Worm (Caenorhabditis elegans) whole organism, L2 larva: ENCODE measurements around the gene his-7.
A peak's percentile ranks its signal among the peaks of the same experiment; 100 is the strongest.
"Not testable (repeated sequence)": the region's sequence is repeated elsewhere in the genome, so short reads cannot be mapped to it uniquely, and the experiment has no call there.

ENCODE experiments used
- C34F6.9 ChIP-seq: fragments of 150-350 bp; optimal IDR thresholded peaks from 2 replicates; lab custom pipeline; 2014; ENCODE audit warnings: missing biosample characterization, missing genetic modification characterization
- F13H6.1 ChIP-seq: sonication (generic microtip); optimal IDR thresholded peaks from 2 replicates; lab custom pipeline; 2016; ENCODE audit warnings: missing genetic modification characterization, missing compliant biosample characterization
- R02D3.7 ChIP-seq: fragments of 150-350 bp; optimal IDR thresholded peaks from 2 replicates; lab custom pipeline; 2014; ENCODE audit warnings: missing biosample characterization, missing genetic modification characterization
- Y55F3AM.14 ChIP-seq: fragments of 200-800 bp; sonication (Bioruptor generic); optimal IDR thresholded peaks from 2 replicates; lab custom pipeline; 2018; ENCODE audit warnings: mild to moderate bottlenecking, missing genetic modification characterization, missing compliant biosample characterization
- ZK546.5 ChIP-seq: sonication (generic microtip); optimal IDR thresholded peaks from 2 replicates; lab custom pipeline; 2017; ENCODE audit warnings: missing biosample characterization, missing genetic modification characterization
- alr-1 ChIP-seq: fragments of 150-350 bp; optimal IDR thresholded peaks from 2 replicates; lab custom pipeline; 2014; ENCODE audit warnings: missing biosample characterization, missing genetic modification characterization
- ama-1 ChIP-seq: fragments of 150-350 bp; optimal IDR thresholded peaks from 2 replicates; lab custom pipeline; 2018; ENCODE audit warnings: inconsistent platforms
- blmp-1 ChIP-seq: sonication (generic microtip); optimal IDR thresholded peaks from 2 replicates; lab custom pipeline; 2017; ENCODE audit warnings: missing genetic modification characterization, mild to moderate bottlenecking, missing compliant biosample characterization, antibody characterized with exemption, moderate library complexity; ENCODE audit not compliant: insufficient read depth
- ceh-16 ChIP-seq: fragments of 150-350 bp; optimal IDR thresholded peaks from 2 replicates; lab custom pipeline; 2014; ENCODE audit warnings: missing biosample characterization, missing genetic modification characterization
- ceh-82 ChIP-seq: fragments of 150-350 bp; optimal IDR thresholded peaks from 2 replicates; lab custom pipeline; 2014; ENCODE audit warnings: missing biosample characterization, missing genetic modification characterization
- egl-27 ChIP-seq: sonication (generic microtip); optimal IDR thresholded peaks from 3 replicates; lab custom pipeline; 2017; ENCODE audit warnings: missing biosample characterization, missing genetic modification reagents, missing genetic modification characterization
- elt-1 ChIP-seq: fragments of 150-350 bp; optimal IDR thresholded peaks from 2 replicates; lab custom pipeline; 2014; ENCODE audit warnings: missing biosample characterization, missing genetic modification characterization
- fos-1 ChIP-seq: fragments of 150-350 bp; optimal IDR thresholded peaks from 2 replicates; lab custom pipeline; 2014; ENCODE audit warnings: missing biosample characterization, missing genetic modification characterization
- gmeb-1 ChIP-seq: fragments of 150-350 bp; optimal IDR thresholded peaks from 2 replicates; lab custom pipeline; 2014; ENCODE audit warnings: missing biosample characterization, missing genetic modification characterization
- lin-39 ChIP-seq: fragments of 150-350 bp; optimal IDR thresholded peaks from 2 replicates; lab custom pipeline; 2014; ENCODE audit warnings: missing biosample characterization, missing genetic modification reagents, missing genetic modification characterization
- lsy-2 ChIP-seq, 2 experiments: fragments of 150-350 bp in 1 of 2; sonication (generic microtip) in 1 of 2; optimal IDR thresholded peaks; 2 replicates each; lab custom pipeline; 2014 to 2017; ENCODE audit warnings: missing biosample characterization in 2 of 2, missing genetic modification characterization in 2 of 2
- mab-5 ChIP-seq: fragments of 150-350 bp; optimal IDR thresholded peaks from 2 replicates; lab custom pipeline; 2014; ENCODE audit warnings: missing biosample characterization, missing genetic modification characterization
- mdl-1 ChIP-seq, 2 experiments: fragments of 150-350 bp in 1 of 2; sonication (generic microtip) in 1 of 2; optimal IDR thresholded peaks; 2 replicates each; lab custom pipeline; 2017; ENCODE audit warnings: missing biosample characterization in 2 of 2, missing genetic modification characterization in 2 of 2
- nhr-10 ChIP-seq: sonication (generic microtip); optimal IDR thresholded peaks from 2 replicates; lab custom pipeline; 2017; ENCODE audit warnings: missing biosample characterization, missing genetic modification characterization
- nhr-11 ChIP-seq: fragments of 150-350 bp; optimal IDR thresholded peaks from 2 replicates; lab custom pipeline; 2014; ENCODE audit warnings: missing biosample characterization, missing genetic modification characterization
- nhr-12 ChIP-seq: fragments of 150-350 bp; optimal IDR thresholded peaks from 2 replicates; lab custom pipeline; 2014; ENCODE audit warnings: missing biosample characterization, missing genetic modification characterization
- nhr-129 ChIP-seq: fragments of 150-350 bp; optimal IDR thresholded peaks from 2 replicates; lab custom pipeline; 2014; ENCODE audit warnings: missing biosample characterization, missing genetic modification characterization
- nhr-21 ChIP-seq: fragments of 150-350 bp; optimal IDR thresholded peaks from 2 replicates; lab custom pipeline; 2014; ENCODE audit warnings: missing biosample characterization, missing genetic modification characterization
- nhr-23 ChIP-seq: fragments of 150-350 bp; optimal IDR thresholded peaks from 2 replicates; lab custom pipeline; 2014; ENCODE audit warnings: missing biosample characterization, missing genetic modification reagents, missing genetic modification characterization
- nhr-25 ChIP-seq: fragments of 150-350 bp; sonication (generic microtip); optimal IDR thresholded peaks from 3 replicates; lab custom pipeline; 2014; ENCODE audit warnings: missing biosample characterization, missing genetic modification characterization
- nhr-6 ChIP-seq: fragments of 150-350 bp; optimal IDR thresholded peaks from 2 replicates; lab custom pipeline; 2014; ENCODE audit warnings: missing biosample characterization, missing genetic modification characterization
- nhr-77 ChIP-seq: fragments of 150-350 bp; optimal IDR thresholded peaks from 2 replicates; lab custom pipeline; 2014; ENCODE audit warnings: missing biosample characterization, missing genetic modification characterization
- peb-1 ChIP-seq: fragments of 150-350 bp; optimal IDR thresholded peaks from 2 replicates; lab custom pipeline; 2014; ENCODE audit warnings: missing biosample characterization, missing genetic modification characterization
- skn-1 ChIP-seq: sonication (generic microtip); optimal IDR thresholded peaks from 2 replicates; lab custom pipeline; 2017; ENCODE audit warnings: missing biosample characterization, missing genetic modification characterization
- sma-3 ChIP-seq: sonication (generic microtip); optimal IDR thresholded peaks from 2 replicates; lab custom pipeline; 2016; ENCODE audit warnings: missing genetic modification reagents, missing genetic modification characterization, missing compliant biosample characterization
- sma-9 ChIP-seq, 2 experiments: fragments of 150-350 bp in 1 of 2; sonication (generic microtip) in 1 of 2; optimal IDR thresholded peaks; 2 replicates each; lab custom pipeline; 2014 to 2016; ENCODE audit warnings: missing genetic modification characterization in 2 of 2, mild to moderate bottlenecking in 1 of 2, missing biosample characterization in 1 of 2, missing compliant biosample characterization in 1 of 2, missing genetic modification reagents in 1 of 2, moderate library complexity in 1 of 2
- snpc-4 ChIP-seq: fragments of 150-350 bp; optimal IDR thresholded peaks from 2 replicates; lab custom pipeline; 2014; ENCODE audit warnings: missing biosample characterization, missing genetic modification characterization
- unc-62 ChIP-seq: fragments of 150-350 bp; optimal IDR thresholded peaks from 2 replicates; lab custom pipeline; 2014; ENCODE audit warnings: missing biosample characterization, missing genetic modification reagents, missing genetic modification characterization
- zag-1 ChIP-seq: fragments of 150-350 bp; optimal IDR thresholded peaks from 2 replicates; lab custom pipeline; 2014; ENCODE audit warnings: missing biosample characterization, missing genetic modification characterization
- ztf-1 ChIP-seq: fragments of 200-800 bp; sonication (Bioruptor generic); conservative IDR thresholded peaks from 2 replicates; pipeline ENCODE4 v1.3.6; 2022; ENCODE audit warnings: missing genetic modification characterization, missing compliant biosample characterization
- ztf-4 ChIP-seq: fragments of 150-350 bp; optimal IDR thresholded peaks from 2 replicates; lab custom pipeline; 2014; ENCODE audit warnings: missing biosample characterization, missing genetic modification characterization

Gene his-7

DNA sequence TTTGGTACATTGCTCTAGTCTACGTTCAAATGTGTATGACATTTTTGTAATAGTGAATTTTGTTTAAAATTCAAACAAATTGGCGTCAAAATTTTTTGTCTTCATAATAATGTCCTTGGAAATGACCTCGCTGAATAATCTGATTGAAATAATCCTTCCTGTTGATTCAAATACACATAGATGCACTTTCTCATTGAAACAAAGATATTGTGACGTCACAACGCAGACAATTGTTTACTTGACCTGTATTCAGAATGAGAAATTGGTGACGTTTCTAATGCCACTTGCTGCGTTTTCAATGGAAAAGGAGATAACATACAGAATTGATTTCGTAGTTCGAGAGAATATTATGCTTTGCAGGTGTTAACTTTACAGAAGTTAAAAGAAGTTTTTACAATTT, 737 bp downstream of the his-7 start:
- TF ChIP-seq nhr-11: no peak

DNA sequence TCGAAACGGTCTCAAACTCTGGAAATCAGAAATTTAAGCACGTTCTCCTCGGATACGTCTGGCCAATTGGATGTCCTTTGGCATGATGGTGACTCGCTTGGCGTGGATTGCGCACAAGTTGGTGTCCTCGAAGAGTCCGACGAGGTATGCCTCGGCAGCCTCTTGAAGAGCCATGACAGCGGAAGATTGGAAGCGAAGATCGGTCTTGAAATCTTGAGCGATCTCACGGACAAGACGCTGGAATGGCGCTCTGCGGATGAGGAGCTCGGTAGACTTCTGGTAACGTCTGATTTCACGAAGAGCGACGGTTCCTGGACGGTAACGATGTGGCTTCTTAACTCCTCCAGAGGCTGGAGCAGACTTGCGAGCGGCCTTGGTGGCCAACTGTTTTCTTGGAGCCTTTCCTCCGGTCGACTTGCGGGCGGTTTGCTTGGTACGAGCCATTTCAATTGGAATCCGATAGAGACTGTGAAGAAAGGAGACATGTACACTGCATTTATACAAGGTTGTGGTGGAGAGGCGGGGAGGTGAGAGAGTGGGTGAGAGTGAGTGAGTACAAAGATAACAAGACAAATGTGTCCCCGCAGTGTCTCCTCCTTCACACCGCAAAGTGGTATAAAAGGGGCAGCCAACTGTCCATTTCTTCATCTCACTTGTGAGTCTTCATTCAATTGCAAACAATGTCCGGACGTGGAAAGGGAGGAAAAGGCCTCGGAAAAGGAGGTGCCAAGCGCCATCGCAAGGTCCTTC, 1.5 kb downstream of the his-7 start, which contains the start of the genes his-6 and his-5:
his-6 (minus strand) TSS at position 444 of the 750 bp plus-strand sequence.
his-5 (plus strand) TSS at position 681 of the 750 bp plus-strand sequence.
- TF ChIP-seq ceh-16 (tag; lab: Kevin White, UChicago) (peak; percentile 40), sma-9 (GFP tag; optimal IDR thresholded peaks at IDR 0.05; lab: Kevin White, UChicago) (peak; percentile 26), F13H6.1 (peak; percentile 4)
- not testable (repeated sequence) for TF ChIP-seq sma-9 (tag; optimal IDR thresholded peaks at IDR 0.05; lab: Kevin White, UChicago)
- TF ChIP-seq, all 48 proteins: peak for 3; not testable (repeated sequence) for 45

DNA sequence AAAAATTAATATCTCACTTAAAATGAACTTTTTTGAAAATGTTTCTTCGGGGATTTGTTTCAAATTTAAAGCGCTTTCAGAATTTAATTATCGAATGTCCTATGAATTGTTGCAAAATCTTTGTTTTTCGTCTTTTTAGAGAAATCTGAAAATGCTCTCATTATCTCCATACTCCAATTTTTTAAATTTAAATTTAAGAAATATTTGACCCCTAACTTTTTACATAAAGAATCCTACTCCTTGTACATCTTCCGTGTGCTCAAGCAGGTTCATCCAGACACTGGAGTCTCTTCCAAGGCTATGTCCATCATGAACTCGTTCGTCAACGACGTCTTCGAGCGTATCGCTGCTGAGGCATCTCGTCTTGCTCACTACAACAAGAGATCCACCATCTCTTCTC, 3.0 kb downstream of the his-7 start, which contains the start of gene his-39:
his-39 (plus strand) TSS at position 301 of the 400 bp plus-strand sequence.
- TF ChIP-seq lin-39 (tag; lab: Kevin White, UChicago) (no peak), ztf-1 (GFP tag; lab: Robert Waterston, UW) (no peak), egl-27 (no peak), nhr-77 (tag; lab: Kevin White, UChicago) (no peak)

- TF ChIP-seq nhr-21 (tag; lab: Kevin White, UChicago): no peak
- TF ChIP-seq lsy-2 (tag; optimal IDR thresholded peaks at IDR 0.05; lab: Kevin White, UChicago): no peak
- no peak for TF ChIP-seq blmp-1
- no peak for TF ChIP-seq ZK546.5 (tag; lab: Kevin White, UChicago)
Measured at ce11 chrV:8537031-8537430, 3.9 kb downstream of the his-7 start, which contains the start of gene otpl-4. Gene otpl-4, plus strand, starts transcription at chrV:8537331.

ce11 chrV:8545531-8546224, 12.5 kb downstream of the his-7 start, which contains the start of the genes slc-17.8 and asns-1:
Gene slc-17.8, minus strand, starts transcription at chrV:8545581.
Gene asns-1, plus strand, starts transcription at chrV:8546174.
- no peak for TF ChIP-seq mdl-1 (tag; optimal IDR thresholded peaks at IDR 0.05; lab: Kevin White, UChicago)
- TF ChIP-seq mab-5 (tag; lab: Kevin White, UChicago): no peak
- no peak for TF ChIP-seq nhr-23
- TF ChIP-seq lin-39 (tag; lab: Kevin White, UChicago): no peak
- no peak for TF ChIP-seq alr-1 (tag; lab: Kevin White, UChicago)
- no peak for TF ChIP-seq snpc-4
- no peak for TF ChIP-seq ceh-82 (tag; lab: Kevin White, UChicago)
- no peak for TF ChIP-seq C34F6.9
- TF ChIP-seq nhr-77 (tag; lab: Kevin White, UChicago): no peak
- no peak for TF ChIP-seq nhr-6 (tag; lab: Kevin White, UChicago)
- no peak for TF ChIP-seq zag-1 (tag; lab: Kevin White, UChicago)
- no peak for TF ChIP-seq nhr-11
- no peak for TF ChIP-seq nhr-10
- TF ChIP-seq skn-1 (tag; lab: Kevin White, UChicago): no peak
- no peak for TF ChIP-seq Y55F3AM.14 (GFP tag; lab: Kevin White, UChicago)
- TF ChIP-seq peb-1 (tag; lab: Kevin White, UChicago): no peak
- TF ChIP-seq unc-62 (GFP tag; lab: Kevin White, UChicago): no peak
- no peak for TF ChIP-seq ama-1 (lab: Kevin White, UChicago)
- TF ChIP-seq blmp-1: no peak

ce11 chrV:8548989-8549388, 15.8 kb downstream of the his-7 start, which contains the start of gene stdh-4:
Gene stdh-4, plus strand, starts transcription at chrV:8549289.
- TF ChIP-seq gmeb-1 (tag; lab: Kevin White, UChicago) (no peak), nhr-25 (tag; lab: Kevin White, UChicago) (no peak), blmp-1 (no peak), ceh-82 (tag; lab: Kevin White, UChicago) (no peak), zag-1 (tag; lab: Kevin White, UChicago) (no peak), nhr-12 (no peak), nhr-129 (tag; lab: Kevin White, UChicago) (no peak), Y55F3AM.14 (GFP tag; lab: Kevin White, UChicago) (no peak), elt-1 (tag; lab: Kevin White, UChicago) (no peak), alr-1 (tag; lab: Kevin White, UChicago) (no peak), egl-27 (no peak), nhr-77 (tag; lab: Kevin White, UChicago) (no peak), ztf-4 (tag; lab: Kevin White, UChicago) (no peak), sma-3 (GFP tag; lab: Kevin White, UChicago) (no peak), fos-1 (tag; lab: Kevin White, UChicago) (no peak), nhr-6 (tag; lab: Kevin White, UChicago) (no peak), sma-9 (GFP tag; optimal IDR thresholded peaks at IDR 0.05; lab: Kevin White, UChicago) (no peak), sma-9 (tag; optimal IDR thresholded peaks at IDR 0.05; lab: Kevin White, UChicago) (no peak), R02D3.7 (tag; lab: Kevin White, UChicago) (no peak), nhr-23 (no peak), nhr-10 (no peak)
